Worm (Caenorhabditis elegans) whole organism, L1 larva: ENCODE data around the gene F58G1.8.

Source experiments
- F16B12.6 ChIP-seq: fragments of 150-350 bp; optimal IDR thresholded peaks from 2 replicates; lab custom pipeline; 2014; ENCODE audit warnings: missing biosample characterization, missing genetic modification characterization
- ama-1 ChIP-seq: fragments of 150-350 bp; optimal IDR thresholded peaks from 2 replicates; lab custom pipeline; 2014
- lin-15B ChIP-seq: fragments of 150-350 bp; sonication (generic microtip); optimal IDR thresholded peaks from 3 replicates; lab custom pipeline; 2014; ENCODE audit warnings: missing biosample characterization, missing genetic modification characterization
- lin-39 ChIP-seq: fragments of 150-350 bp; optimal IDR thresholded peaks from 2 replicates; lab custom pipeline; 2014; ENCODE audit warnings: missing biosample characterization, missing genetic modification reagents, missing genetic modification characterization
- mdl-1 ChIP-seq, 2 experiments: fragments of 150-350 bp; optimal IDR thresholded peaks; 2 replicates each; lab custom pipeline; 2014 to 2017; ENCODE audit warnings: missing biosample characterization in 2 of 2, missing genetic modification characterization in 2 of 2, inconsistent platforms in 1 of 2
- mep-1 ChIP-seq: fragments of 150-350 bp; optimal IDR thresholded peaks from 2 replicates; lab custom pipeline; 2014; ENCODE audit warnings: missing biosample characterization, missing genetic modification characterization
- nhr-12 ChIP-seq: sonication (generic microtip); optimal IDR thresholded peaks from 2 replicates; lab custom pipeline; 2017; ENCODE audit warnings: missing biosample characterization, missing genetic modification characterization
- nhr-19 ChIP-seq: fragments of 200-800 bp; sonication (Bioruptor generic); conservative IDR thresholded peaks from 2 replicates; pipeline ENCODE4 v1.3.6; 2022; ENCODE audit warnings: missing genetic modification characterization, missing compliant biosample characterization
- snpc-4 ChIP-seq: fragments of 150-350 bp; optimal IDR thresholded peaks from 2 replicates; lab custom pipeline; 2014; ENCODE audit warnings: missing biosample characterization, missing genetic modification characterization

DNA sequence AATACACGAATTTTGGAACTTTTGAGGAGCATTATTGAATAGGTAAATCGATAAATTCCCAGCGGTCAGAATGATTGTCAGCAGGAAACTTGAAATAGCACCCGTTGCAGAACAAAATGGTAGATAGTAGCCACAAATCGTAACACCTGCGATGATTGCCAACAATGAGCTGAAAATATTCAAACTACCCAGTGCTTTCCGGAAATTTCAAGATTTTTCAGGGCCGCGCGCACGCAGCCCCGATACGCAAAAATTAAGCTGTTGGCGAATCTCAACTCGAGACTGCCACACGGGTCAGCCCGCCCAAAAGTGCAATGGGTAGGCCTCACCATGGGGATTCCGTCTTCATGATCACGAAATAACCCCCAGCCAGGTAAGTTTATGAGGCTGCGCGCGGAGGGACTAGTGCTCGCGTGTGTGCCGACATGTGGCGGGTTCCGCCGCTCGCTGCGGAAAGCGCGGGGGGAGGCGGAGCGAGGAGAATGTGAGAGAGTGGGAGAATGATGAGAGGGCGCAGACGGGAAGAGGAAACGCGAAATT is 19.2 kb upstream of the F58G1.8 start:
- peak; percentile 35 for TF ChIP-seq lin-15B
- peak; percentile 91 for TF ChIP-seq lin-39 (tag; lab: Kevin White, UChicago)
- peak; percentile 98 for TF ChIP-seq nhr-19 (GFP tag; lab: Robert Waterston, UW)
- TF ChIP-seq F16B12.6 (tag; lab: Kevin White, UChicago), result peak; percentile 39
- TF ChIP-seq ama-1, result peak; percentile 100
- TF ChIP-seq mep-1 (tag; lab: Kevin White, UChicago), result peak; percentile 80
- TF ChIP-seq nhr-12 (tag; lab: Kevin White, UChicago), result no peak
- peak in 1 of 2 experiments; percentile 78 for TF ChIP-seq mdl-1 (tag; optimal IDR thresholded peaks at IDR 0.05; lab: Kevin White, UChicago)
- TF ChIP-seq snpc-4 (tag; lab: Kevin White, UChicago), result peak; percentile 100
